Worm (Caenorhabditis elegans): Measurements from ENCODE around the gene F55A11.4.

The F55A11.4 gene

ce11 chrV:11787258-11787657 is 17.0 kb downstream of the F55A11.4 start, which contains the start of gene F55A11.7:
Gene F55A11.7, minus strand, starts transcription at chrV:11787443.
- TF ChIP-seq nhr-71 (tag; optimal IDR thresholded peaks at IDR 0.05) (no peak), blmp-1 (tag; optimal IDR thresholded peaks at IDR 0.05) (peak; percentile 94)

ce11 chrV:11787742-11788238 is 17.5 kb downstream of the F55A11.4 start, which contains the start of gene F55A11.8:
Gene F55A11.8, plus strand, starts transcription at chrV:11788188.
- TF ChIP-seq nhr-85 (tag) (peak; percentile 23), pax-3 (tag; optimal IDR thresholded peaks at IDR 0.05) (no peak), blmp-1 (tag; optimal IDR thresholded peaks at IDR 0.05) (no peak), nhr-90 (tag; optimal IDR thresholded peaks at IDR 0.05; ENCODE audit: poor library complexity) (no peak), ceh-88 (GFP tag; IDR thresholded peaks at IDR 0.05) (no peak), ztf-11 (tag; optimal IDR thresholded peaks at IDR 0.05) (no peak)

ce11 chrV:11789474-11789873 is 19.2 kb downstream of the F55A11.4 start, which contains the start of gene D2023.1:
Gene D2023.1, plus strand, starts transcription at chrV:11789550.
- no peak for TF ChIP-seq unc-130 (tag; optimal IDR thresholded peaks at IDR 0.05)
- no peak for TF ChIP-seq sox-4 (tag; optimal IDR thresholded peaks at IDR 0.05)
- TF ChIP-seq lsy-2 (tag; optimal IDR thresholded peaks at IDR 0.05) = no peak
- TF ChIP-seq pqm-1 (tag; optimal IDR thresholded peaks at IDR 0.05) = no peak
- TF ChIP-seq nhr-11 (tag; optimal IDR thresholded peaks at IDR 0.05) = no peak
- TF ChIP-seq vab-15 (tag; optimal IDR thresholded peaks at IDR 0.05) = no peak
- TF ChIP-seq efl-3 (GFP tag; optimal IDR thresholded peaks at IDR 0.05) = no peak

ce11 chrV:11794172-11794571 is 23.9 kb downstream of the F55A11.4 start:
- TF ChIP-seq vab-15 (tag; optimal IDR thresholded peaks at IDR 0.05) (no peak), blmp-1 (tag; optimal IDR thresholded peaks at IDR 0.05) (no peak), hpl-2 (GFP tag; optimal IDR thresholded peaks at IDR 0.05) (no peak), lin-14 (GFP tag; optimal IDR thresholded peaks at IDR 0.05) (no peak), snpc-4 (tag; optimal IDR thresholded peaks at IDR 0.05) (no peak), fkh-8 (tag; optimal IDR thresholded peaks at IDR 0.05) (no peak), pag-3 (tag; optimal IDR thresholded peaks at IDR 0.05; ENCODE audit: borderline replicate concordance, insufficient read depth) (no peak)

ce11 chrV:11795352-11795751 is 25.1 kb downstream of the F55A11.4 start:
- TF ChIP-seq nhr-19 (GFP tag; conservative IDR thresholded peaks at IDR 0.05) (peak; percentile 38), mdl-1 (tag; optimal IDR thresholded peaks at IDR 0.05) (peak in 1 of 2 experiments; percentile 29), nhr-90 (tag; optimal IDR thresholded peaks at IDR 0.05; ENCODE audit: poor library complexity) (peak; percentile 43), nhr-85 (tag) (peak; percentile 89), grh-1 (GFP tag; IDR thresholded peaks at IDR 0.05) (peak; percentile 64), ets-5 (GFP tag; IDR thresholded peaks at IDR 0.05) (no peak), ceh-63 (GFP tag; optimal IDR thresholded peaks at IDR 0.05) (no peak), lsy-2 (tag; optimal IDR thresholded peaks at IDR 0.05) (peak in 1 of 2 experiments; percentile 11), lin-14 (GFP tag; optimal IDR thresholded peaks at IDR 0.05) (peak; percentile 51), snu-23 (GFP tag; optimal IDR thresholded peaks at IDR 0.05) (peak; percentile 32), nhr-71 (tag; optimal IDR thresholded peaks at IDR 0.05) (peak; percentile 68), ces-1 (GFP tag; optimal IDR thresholded peaks at IDR 0.05) (no peak), unc-86 (tag; optimal IDR thresholded peaks at IDR 0.05) (no peak), C16A3.4 (tag; optimal IDR thresholded peaks at IDR 0.05) (peak; percentile 4), tbx-2 (tag; optimal IDR thresholded peaks at IDR 0.05) (peak; percentile 13), blmp-1 (tag; optimal IDR thresholded peaks at IDR 0.05) (peak; percentile 73), zip-4 (GFP tag; optimal IDR thresholded peaks at IDR 0.05) (no peak), elt-3 (tag; optimal IDR thresholded peaks at IDR 0.05) (peak in 2 of 6 experiments; percentile 75 to 87), nhr-20 (tag; optimal IDR thresholded peaks at IDR 0.05) (peak; percentile 76), mab-9 (GFP tag; IDR thresholded peaks at IDR 0.05) (no peak)

All from whole organism, L1 larva.